Fruit fly (Drosophila melanogaster) whole organism, pupa: Measurements from ENCODE around the gene CG33282.

ENCODE experiments used
- CG15710 ChIP-seq: fragments of 200-800 bp; sonication (Bioruptor generic); optimal IDR thresholded peaks from 2 replicates; lab custom pipeline; 2018; ENCODE audit warnings: missing biosample characterization, mild to moderate bottlenecking, missing genetic modification characterization, moderate library complexity
- CG8159 ChIP-seq: fragments of 200-800 bp; sonication (Bioruptor generic); optimal IDR thresholded peaks from 3 replicates; lab custom pipeline; 2018; ENCODE audit warnings: missing biosample characterization, mild to moderate bottlenecking, missing genetic modification characterization, moderate library complexity
- D1 ChIP-seq: fragments of 200-800 bp; sonication (Bioruptor generic); optimal IDR thresholded peaks from 2 replicates; lab custom pipeline; 2018; ENCODE audit warnings: missing biosample characterization, mild to moderate bottlenecking, missing genetic modification characterization, moderate library complexity
- EcR ChIP-seq: fragments of 200-800 bp; sonication (Bioruptor generic); optimal IDR thresholded peaks from 3 replicates; lab custom pipeline; 2019; ENCODE audit warnings: missing biosample characterization, missing genetic modification characterization, mild to moderate bottlenecking, moderate library complexity, missing genetic modification reagents
- Ets98B ChIP-seq: fragments of 200-800 bp; sonication (Bioruptor generic); IDR thresholded peaks from 2 replicates; pipeline ENCODE4 v1.3.6; 2022; ENCODE audit warnings: missing biosample characterization, missing genetic modification characterization
- Pif1A ChIP-seq: fragments of 200-800 bp; sonication (Bioruptor generic); optimal IDR thresholded peaks from 3 replicates; lab custom pipeline; 2016; ENCODE audit warnings: missing biosample characterization, missing genetic modification characterization
- Snoo ChIP-seq: fragments of 200-800 bp; sonication (Bioruptor generic); optimal IDR thresholded peaks from 3 replicates; lab custom pipeline; 2017; ENCODE audit warnings: missing biosample characterization, mild to moderate bottlenecking, missing genetic modification characterization, inconsistent platforms
- fd96Ca ChIP-seq: fragments of 200-800 bp; sonication (Bioruptor generic); IDR thresholded peaks from 3 replicates; pipeline ENCODE4 v1.3.6; 2022; ENCODE audit warnings: missing biosample characterization, missing genetic modification characterization
- gl ChIP-seq: fragments of 200-800 bp; sonication (Bioruptor generic); optimal IDR thresholded peaks from 2 replicates; lab custom pipeline; 2018; ENCODE audit warnings: missing biosample characterization, mild to moderate bottlenecking, missing genetic modification characterization

DNA sequence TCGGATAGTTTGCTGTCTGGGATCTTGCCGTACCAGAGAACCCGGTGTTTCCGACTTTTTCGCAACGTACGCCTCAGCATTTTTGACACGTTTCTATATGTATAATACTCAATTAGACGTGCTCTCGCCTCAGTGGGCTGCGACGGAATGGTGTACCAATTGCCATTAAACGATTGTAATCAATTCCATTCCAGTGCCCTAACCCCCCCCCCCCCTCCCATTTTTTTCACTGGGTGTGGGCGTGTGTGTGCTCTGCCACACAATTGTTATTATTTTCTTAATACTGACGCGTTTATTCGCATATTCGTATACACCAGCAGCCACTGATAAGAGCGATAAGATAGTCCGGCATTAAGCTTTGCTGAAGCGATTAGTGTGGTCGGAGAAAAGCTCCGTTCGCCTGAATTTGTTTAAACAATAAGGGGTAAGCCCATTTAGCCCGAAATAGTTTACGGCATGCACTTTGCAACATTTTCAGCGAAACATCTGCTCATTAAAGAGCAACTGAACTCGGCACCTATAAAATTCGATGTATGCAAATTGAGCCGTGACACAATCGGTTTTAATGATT, 41.5 kb downstream of the CG33282 start:
- TF ChIP-seq fd96Ca (GFP tag; lab: Robert Waterston, UW) (no peak), D1 (tag; lab: Kevin White, UChicago) (no peak), CG8159 (no peak), Ets98B (GFP tag; lab: Robert Waterston, UW) (no peak), Snoo (tag; lab: Kevin White, UChicago) (no peak), gl (tag; lab: Kevin White, UChicago) (no peak), Pif1A (GFP tag; lab: Kevin White, UChicago) (no peak), CG15710 (tag; lab: Kevin White, UChicago) (no peak), EcR (GFP tag; lab: Kevin White, UChicago) (no peak)
